Fruit fly (Drosophila melanogaster) whole organism, embryonic: ENCODE measurements around the gene CheB93b.
A peak's percentile ranks its signal among the peaks of the same experiment; 100 is the strongest.

ENCODE experiments used
- CG10274 ChIP-seq: fragments of 200-800 bp; sonication (Bioruptor generic); optimal IDR thresholded peaks from 3 replicates; lab custom pipeline; 2017; ENCODE audit warnings: missing biosample characterization, mild to moderate bottlenecking, missing genetic modification characterization
- CG10462 ChIP-seq: fragments of 200-800 bp; sonication (Bioruptor generic); optimal IDR thresholded peaks from 2 replicates; lab custom pipeline; 2016; ENCODE audit warnings: missing biosample characterization, missing genetic modification characterization
- CG10654 ChIP-seq: fragments of 200-800 bp; sonication (Bioruptor generic); optimal IDR thresholded peaks from 2 replicates; lab custom pipeline; 2016; ENCODE audit warnings: missing biosample characterization, missing genetic modification characterization
- CG11247 ChIP-seq: fragments of 200-800 bp; sonication (Bioruptor generic); IDR thresholded peaks from 2 replicates; pipeline ENCODE4 v1.3.6; 2022; ENCODE audit warnings: missing biosample characterization, missing genetic modification characterization
- CG11560 ChIP-seq: fragments of 200-800 bp; sonication (Bioruptor generic); IDR thresholded peaks from 3 replicates; pipeline ENCODE4 v1.3.6; 2022; ENCODE audit warnings: missing biosample characterization, missing genetic modification characterization
- CG11723 ChIP-seq: fragments of 200-800 bp; sonication (Bioruptor generic); optimal IDR thresholded peaks from 2 replicates; lab custom pipeline; 2017; ENCODE audit warnings: missing biosample characterization, mild to moderate bottlenecking, missing genetic modification characterization
- CG12219 ChIP-seq: fragments of 200-800 bp; sonication (Bioruptor generic); optimal IDR thresholded peaks from 3 replicates; lab custom pipeline; 2018; ENCODE audit warnings: missing biosample characterization, mild to moderate bottlenecking, missing genetic modification characterization
- CG12236 ChIP-seq: fragments of 200-800 bp; sonication (Bioruptor generic); optimal IDR thresholded peaks from 2 replicates; lab custom pipeline; 2016; ENCODE audit warnings: missing biosample characterization, missing genetic modification characterization
- CG12769 ChIP-seq: fragments of 200-800 bp; sonication (Bioruptor generic); optimal IDR thresholded peaks from 2 replicates; lab custom pipeline; 2019; ENCODE audit warnings: missing biosample characterization, mild to moderate bottlenecking, missing genetic modification characterization, moderate library complexity
- CG13296 ChIP-seq: fragments of 200-800 bp; sonication (Bioruptor generic); optimal IDR thresholded peaks from 3 replicates; lab custom pipeline; 2018; ENCODE audit warnings: missing biosample characterization, mild to moderate bottlenecking, missing genetic modification characterization
- CG14965 ChIP-seq: fragments of 200-800 bp; sonication (Bioruptor generic); optimal IDR thresholded peaks from 2 replicates; lab custom pipeline; 2016; ENCODE audit warnings: missing biosample characterization, missing genetic modification characterization, borderline replicate concordance
- CG15514 ChIP-seq: fragments of 200-800 bp; sonication (Bioruptor generic); optimal IDR thresholded peaks from 3 replicates; lab custom pipeline; 2017; ENCODE audit warnings: missing biosample characterization, missing genetic modification characterization, mild to moderate bottlenecking, moderate library complexity, missing genetic modification reagents
- CG30403 ChIP-seq: fragments of 200-800 bp; sonication (Bioruptor generic); optimal IDR thresholded peaks from 3 replicates; lab custom pipeline; 2016; ENCODE audit warnings: missing biosample characterization, missing genetic modification characterization
- CG3995 ChIP-seq: fragments of 200-800 bp; sonication (Bioruptor generic); optimal IDR thresholded peaks from 3 replicates; lab custom pipeline; 2016; ENCODE audit warnings: missing biosample characterization, missing genetic modification characterization
- CG43689 ChIP-seq: fragments of 200-800 bp; sonication (Bioruptor generic); IDR thresholded peaks from 2 replicates; pipeline ENCODE4 v1.3.6; 2022; ENCODE audit warnings: missing biosample characterization, missing genetic modification characterization
- CG4707 ChIP-seq: fragments of 200-800 bp; sonication (Bioruptor generic); optimal IDR thresholded peaks from 2 replicates; lab custom pipeline; 2018; ENCODE audit warnings: missing biosample characterization, mild to moderate bottlenecking, missing genetic modification characterization, moderate library complexity
- CG6175 ChIP-seq: fragments of 200-800 bp; sonication (Bioruptor generic); IDR thresholded peaks from 3 replicates; pipeline ENCODE4 v1.3.6; 2022; ENCODE audit warnings: missing biosample characterization, missing genetic modification characterization
- CG7271 ChIP-seq: fragments of 200-800 bp; sonication (Bioruptor generic); optimal IDR thresholded peaks from 2 replicates; lab custom pipeline; 2018; ENCODE audit warnings: missing biosample characterization, mild to moderate bottlenecking, missing genetic modification characterization, moderate library complexity
- CG8089 ChIP-seq: fragments of 200-800 bp; sonication (Bioruptor generic); optimal IDR thresholded peaks from 3 replicates; lab custom pipeline; 2016; ENCODE audit warnings: missing biosample characterization, missing genetic modification characterization
- Chrac-16 ChIP-seq: fragments of 200-800 bp; sonication (Bioruptor generic); optimal IDR thresholded peaks from 3 replicates; lab custom pipeline; 2016; ENCODE audit warnings: missing biosample characterization, missing genetic modification characterization
- Dek ChIP-seq: fragments of 200-800 bp; sonication (Bioruptor generic); optimal IDR thresholded peaks from 3 replicates; lab custom pipeline; 2019; ENCODE audit warnings: missing biosample characterization, mild to moderate bottlenecking, missing genetic modification characterization, moderate library complexity
- Dp ChIP-seq: fragments of 200-800 bp; sonication (Bioruptor generic); optimal IDR thresholded peaks from 2 replicates; lab custom pipeline; 2018; ENCODE audit warnings: missing biosample characterization, mild to moderate bottlenecking, missing genetic modification characterization, moderate library complexity
- Drgx ChIP-seq: fragments of 200-800 bp; sonication (Bioruptor generic); IDR thresholded peaks from 2 replicates; pipeline ENCODE4 v1.3.6; 2022; ENCODE audit warnings: missing biosample characterization, missing genetic modification characterization
- Fer2 ChIP-seq: fragments of 200-800 bp; sonication (Bioruptor generic); optimal IDR thresholded peaks from 2 replicates; lab custom pipeline; 2018; ENCODE audit warnings: missing biosample characterization, mild to moderate bottlenecking, missing genetic modification characterization, moderate library complexity
- HLHmδ ChIP-seq: fragments of 200-800 bp; sonication (Bioruptor generic); optimal IDR thresholded peaks from 2 replicates; lab custom pipeline; 2018; ENCODE audit warnings: missing biosample characterization, mild to moderate bottlenecking, missing genetic modification characterization, moderate library complexity
- Meics ChIP-seq: fragments of 200-800 bp; sonication (Bioruptor generic); optimal IDR thresholded peaks from 2 replicates; lab custom pipeline; 2017; ENCODE audit warnings: missing biosample characterization, mild to moderate bottlenecking, missing genetic modification characterization
- Rx ChIP-seq: fragments of 200-800 bp; sonication (Bioruptor generic); IDR thresholded peaks from 2 replicates; pipeline ENCODE4 v1.3.6; 2022; ENCODE audit warnings: missing biosample characterization, missing genetic modification characterization
- Scr ChIP-seq: fragments of 200-800 bp; sonication (Bioruptor generic); IDR thresholded peaks from 2 replicates; pipeline ENCODE4 v1.3.6; 2022; ENCODE audit warnings: missing biosample characterization, missing genetic modification characterization; ENCODE audit not compliant: partially characterized antibody
- Sry-β ChIP-seq: fragments of 200-800 bp; sonication (Bioruptor generic); optimal IDR thresholded peaks from 2 replicates; lab custom pipeline; 2018; ENCODE audit warnings: missing biosample characterization, mild to moderate bottlenecking, missing genetic modification characterization, moderate library complexity
- Sry-δ ChIP-seq: fragments of 200-800 bp; sonication (Bioruptor generic); optimal IDR thresholded peaks from 2 replicates; lab custom pipeline; 2016; ENCODE audit warnings: missing biosample characterization, missing genetic modification characterization
- Ssrp ChIP-seq: fragments of 200-800 bp; sonication (Bioruptor generic); optimal IDR thresholded peaks from 2 replicates; lab custom pipeline; 2018; ENCODE audit warnings: missing biosample characterization, mild to moderate bottlenecking, missing genetic modification characterization, moderate library complexity
- ase ChIP-seq: fragments of 200-800 bp; sonication (Bioruptor generic); IDR thresholded peaks from 3 replicates; pipeline ENCODE4 v1.3.6; 2022; ENCODE audit warnings: missing biosample characterization, missing genetic modification characterization
- bab2 ChIP-seq: fragments of 200-800 bp; sonication (Bioruptor generic); optimal IDR thresholded peaks from 2 replicates; lab custom pipeline; 2016; ENCODE audit warnings: missing biosample characterization, missing genetic modification characterization
- crp ChIP-seq, 2 experiments: fragments of 200-800 bp; sonication (Bioruptor generic); optimal IDR thresholded peaks; 2 replicates in 1 of 2; 3 replicates in 1 of 2; lab custom pipeline; 2017; ENCODE audit warnings: missing biosample characterization in 2 of 2, missing genetic modification characterization in 2 of 2, mild to moderate bottlenecking in 1 of 2, moderate library complexity in 1 of 2
- dan ChIP-seq: fragments of 200-800 bp; sonication (Bioruptor generic); IDR thresholded peaks from 2 replicates; pipeline ENCODE4 v1.3.6; 2022; ENCODE audit warnings: missing biosample characterization, missing genetic modification characterization
- dimm ChIP-seq: fragments of 200-800 bp; sonication (Bioruptor generic); IDR thresholded peaks from 2 replicates; pipeline ENCODE4 v1.3.6; 2022; ENCODE audit warnings: missing biosample characterization, missing genetic modification characterization
- grau ChIP-seq: fragments of 200-800 bp; optimal IDR thresholded peaks from 3 replicates; lab custom pipeline; 2019; ENCODE audit warnings: missing biosample characterization, mild to moderate bottlenecking, missing genetic modification characterization, moderate library complexity
- ham ChIP-seq: fragments of 200-800 bp; sonication (Bioruptor generic); IDR thresholded peaks from 2 replicates; pipeline ENCODE4 v1.3.6; 2022; ENCODE audit warnings: missing biosample characterization, missing genetic modification characterization
- hth ChIP-seq: fragments of >200 bp; optimal IDR thresholded peaks from 2 replicates; lab custom pipeline; 2017; ENCODE audit warnings: inconsistent platforms
- ind ChIP-seq: fragments of 200-800 bp; sonication (Bioruptor generic); optimal IDR thresholded peaks from 3 replicates; lab custom pipeline; 2016; ENCODE audit warnings: missing biosample characterization, missing genetic modification characterization
- jumu ChIP-seq: fragments of 200-800 bp; sonication (Bioruptor generic); optimal IDR thresholded peaks from 3 replicates; lab custom pipeline; 2016; ENCODE audit warnings: missing biosample characterization, missing genetic modification characterization
- knrl ChIP-seq: fragments of 200-800 bp; sonication (Bioruptor generic); IDR thresholded peaks from 3 replicates; pipeline ENCODE4 v1.3.6; 2022; ENCODE audit warnings: missing biosample characterization, missing genetic modification characterization; ENCODE audit not compliant: partially characterized antibody
- lmd ChIP-seq: fragments of 200-800 bp; sonication (Bioruptor generic); IDR thresholded peaks from 2 replicates; pipeline ENCODE4 v1.3.6; 2022; ENCODE audit warnings: missing biosample characterization, missing genetic modification characterization
- nau ChIP-seq: fragments of 200-800 bp; sonication (Bioruptor generic); optimal IDR thresholded peaks from 3 replicates; lab custom pipeline; 2017; ENCODE audit warnings: missing biosample characterization, mild to moderate bottlenecking, missing genetic modification characterization, missing genetic modification reagents
- nom ChIP-seq: fragments of 200-800 bp; sonication (Bioruptor generic); optimal IDR thresholded peaks from 2 replicates; lab custom pipeline; 2017; ENCODE audit warnings: missing biosample characterization, missing genetic modification characterization, mild to moderate bottlenecking, moderate library complexity, missing genetic modification reagents
- pzg ChIP-seq: fragments of 200-800 bp; sonication (Bioruptor generic); optimal IDR thresholded peaks from 3 replicates; lab custom pipeline; 2018; ENCODE audit warnings: missing biosample characterization, mild to moderate bottlenecking, missing genetic modification characterization, moderate library complexity
- shn ChIP-seq: fragments of 200-800 bp; sonication (Bioruptor generic); optimal IDR thresholded peaks from 3 replicates; lab custom pipeline; 2016; ENCODE audit warnings: missing biosample characterization, missing genetic modification characterization
- stwl ChIP-seq: fragments of 200-800 bp; sonication (Bioruptor generic); optimal IDR thresholded peaks from 3 replicates; lab custom pipeline; 2018; ENCODE audit warnings: missing biosample characterization, mild to moderate bottlenecking, missing genetic modification characterization, moderate library complexity
- tio ChIP-seq: fragments of 200-800 bp; sonication (Bioruptor generic); optimal IDR thresholded peaks from 2 replicates; lab custom pipeline; 2017; ENCODE audit warnings: missing biosample characterization, missing genetic modification characterization, inconsistent platforms
- vvl ChIP-seq: fragments of 200-800 bp; sonication (Bioruptor generic); IDR thresholded peaks from 2 replicates; pipeline ENCODE4 v1.3.6; 2022; ENCODE audit warnings: missing biosample characterization, missing genetic modification characterization

The CheB93b gene

DNA sequence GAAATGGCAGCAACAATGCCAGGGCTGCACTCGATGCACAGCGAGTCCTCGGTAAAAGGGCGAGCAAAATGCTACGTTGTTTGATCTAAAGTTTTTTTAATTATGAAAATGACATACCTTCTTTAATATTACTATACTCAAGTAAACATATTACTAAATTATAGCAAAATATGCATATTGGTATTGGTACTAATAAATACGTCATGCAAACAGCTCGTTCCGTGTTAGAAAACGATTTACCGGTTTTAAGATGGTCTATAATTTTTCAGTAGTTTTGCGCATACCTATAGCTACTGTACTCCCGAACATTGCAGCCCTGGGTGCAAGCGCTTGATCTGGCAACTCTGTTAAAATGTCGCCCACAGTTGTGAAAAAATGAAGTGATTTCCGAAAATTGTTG, 43.7 kb upstream of the CheB93b start (continued):
- TF ChIP-seq Meics (GFP tag; lab: Kevin White, UChicago) = peak; percentile 96
- TF ChIP-seq CG8089 = peak; percentile 88
- TF ChIP-seq CG7271 = peak; percentile 70
- peak; percentile 92 for TF ChIP-seq CG10654 (GFP tag; lab: Kevin White, UChicago)
- peak; percentile 98 for TF ChIP-seq CG30403 (GFP tag; lab: Kevin White, UChicago)
- TF ChIP-seq nom (GFP tag; lab: Kevin White, UChicago) = peak; percentile 91
- peak; percentile 88 for TF ChIP-seq CG11560
- peak; percentile 60 for TF ChIP-seq pzg (GFP tag; lab: Kevin White, UChicago)
- peak; percentile 92 for TF ChIP-seq CG10462 (GFP tag; lab: Kevin White, UChicago)
- TF ChIP-seq Dek (tag; lab: Kevin White, UChicago) = peak; percentile 95
- peak; percentile 93 for TF ChIP-seq jumu
- peak; percentile 100 for TF ChIP-seq grau (tag; lab: Kevin White, UChicago)
- peak; percentile 70 for TF ChIP-seq Sry-δ (GFP tag; lab: Kevin White, UChicago)
- TF ChIP-seq lmd (GFP tag; lab: Robert Waterston, UW) = peak; percentile 98
- TF ChIP-seq CG4707 (GFP tag; lab: Kevin White, UChicago) = peak; percentile 83
- TF ChIP-seq shn = peak; percentile 95
- TF ChIP-seq stwl (tag; lab: Kevin White, UChicago) = peak; percentile 61
- TF ChIP-seq Drgx (GFP tag; lab: Robert Waterston, UW) = peak; percentile 92
- TF ChIP-seq vvl (GFP tag; lab: Robert Waterston, UW) = peak; percentile 93
- TF ChIP-seq Rx (GFP tag; lab: Robert Waterston, UW) = peak; percentile 85
- TF ChIP-seq CG12219 (GFP tag; lab: Kevin White, UChicago) = peak; percentile 84
- TF ChIP-seq CG10274 = peak; percentile 84
- TF ChIP-seq bab2 (GFP tag; lab: Kevin White, UChicago) = peak; percentile 95
- TF ChIP-seq Fer2 = peak; percentile 97
- TF ChIP-seq CG6175 (GFP tag; lab: Robert Waterston, UW) = peak; percentile 89
- TF ChIP-seq CG43689 (GFP tag; lab: Robert Waterston, UW) = peak; percentile 81
- TF ChIP-seq dimm (GFP tag; lab: Robert Waterston, UW) = 0 out of 2 replicates have a peak, but pooled peaks have one; percentile 52
- peak; percentile 97 for TF ChIP-seq Chrac-16 (GFP tag; lab: Kevin White, UChicago)
- TF ChIP-seq CG12236 = peak; percentile 89
- TF ChIP-seq CG14965 (GFP tag; lab: Kevin White, UChicago) = no peak
- TF ChIP-seq CG3995 = peak; percentile 87
- TF ChIP-seq knrl (GFP tag; lab: Robert Waterston, UW) = 0 out of 3 replicates have a peak, but pooled peaks have one; percentile 40
- TF ChIP-seq Scr (GFP tag; lab: Robert Waterston, UW) = 0 out of 2 replicates have a peak, but pooled peaks have one; percentile 9
- TF ChIP-seq CG15514 (GFP tag; lab: Kevin White, UChicago) = peak; percentile 89
- TF ChIP-seq ham (GFP tag; lab: Robert Waterston, UW) = peak; percentile 68
- TF ChIP-seq Sry-β (GFP tag; lab: Kevin White, UChicago) = peak; percentile 68
- peak; percentile 98 for TF ChIP-seq ind (GFP tag; lab: Kevin White, UChicago)
- peak in 1 of 2 experiments; percentile 62 for TF ChIP-seq crp (GFP tag; optimal IDR thresholded peaks at IDR 0.05; lab: Kevin White, UChicago)
- TF ChIP-seq tio (GFP tag; lab: Kevin White, UChicago) = peak; percentile 96
- no peak for TF ChIP-seq nau
- peak; percentile 96 for TF ChIP-seq CG13296 (GFP tag; lab: Kevin White, UChicago)
- peak; percentile 91 for TF ChIP-seq CG11723 (GFP tag; lab: Kevin White, UChicago)
- TF ChIP-seq HLHmδ (GFP tag; lab: Kevin White, UChicago) = no peak
- no peak for TF ChIP-seq hth (lab: Kevin White, UChicago)
- peak; percentile 90 for TF ChIP-seq CG11247
- peak; percentile 81 for TF ChIP-seq dan (GFP tag; lab: Robert Waterston, UW)
- TF ChIP-seq ase (GFP tag; lab: Robert Waterston, UW) = peak; percentile 86
- peak; percentile 93 for TF ChIP-seq Ssrp (tag; lab: Kevin White, UChicago)
- no peak for TF ChIP-seq CG12769 (tag; lab: Kevin White, UChicago)
- TF ChIP-seq Dp = peak; percentile 35
